Worm (Caenorhabditis elegans): Measurements from ENCODE around the gene Y9C2UA.1.

Gene Y9C2UA.1

ce11 chrII:9107095-9107769, 32.2 kb upstream of the Y9C2UA.1 start, which contains the start of gene dyrb-1:
dyrb-1 (minus strand) TSS chrII:9107145.
- no peak for TF ChIP-seq snpc-1.2 (GFP tag; IDR thresholded peaks at IDR 0.05)

ce11 chrII:9108443-9108842, 31.0 kb upstream of the Y9C2UA.1 start, which contains the start of gene dnj-23:
dnj-23 (minus strand) TSS chrII:9108600.
- no peak for TF ChIP-seq egl-43 (GFP tag; IDR thresholded peaks at IDR 0.05)
- TF ChIP-seq arid-1 (GFP tag; conservative IDR thresholded peaks at IDR 0.05) = no peak
- TF ChIP-seq aha-1 (tag) = peak; percentile 85
- no peak for TF ChIP-seq ZK337.2 (GFP tag; IDR thresholded peaks at IDR 0.05)
- TF ChIP-seq jun-1 (tag; optimal IDR thresholded peaks at IDR 0.05) = no peak
- no peak for TF ChIP-seq egl-27 (tag; optimal IDR thresholded peaks at IDR 0.05)
- no peak for TF ChIP-seq F49E8.2 (tag; optimal IDR thresholded peaks at IDR 0.05; ENCODE audit: borderline replicate concordance)
- TF ChIP-seq daf-8 (GFP tag; IDR thresholded peaks at IDR 0.05) = no peak
- no peak for TF ChIP-seq daf-19 (GFP tag; conservative IDR thresholded peaks at IDR 0.05)
- no peak for TF ChIP-seq mdl-1 (tag; optimal IDR thresholded peaks at IDR 0.05)
- TF ChIP-seq php-3 (GFP tag; IDR thresholded peaks at IDR 0.05) = no peak
- TF ChIP-seq tra-1 (GFP tag; IDR thresholded peaks at IDR 0.05) = no peak
- TF ChIP-seq T26A8.4 (GFP tag; IDR thresholded peaks at IDR 0.05) = no peak
- no peak for TF ChIP-seq cey-2 (tag; optimal IDR thresholded peaks at IDR 0.05; ENCODE audit: borderline replicate concordance, insufficient read depth)
- no peak for TF ChIP-seq nhr-111 (GFP tag; optimal IDR thresholded peaks at IDR 0.05)
- no peak for TF ChIP-seq ceh-44 (GFP tag; IDR thresholded peaks at IDR 0.05)
- no peak for TF ChIP-seq nhr-10 (tag; optimal IDR thresholded peaks at IDR 0.05)
- no peak for TF ChIP-seq tag-97 (GFP tag; IDR thresholded peaks at IDR 0.05)
- peak; percentile 58 for TF ChIP-seq lin-38 (GFP tag; IDR thresholded peaks at IDR 0.05)
- no peak for TF ChIP-seq aly-2 (tag; optimal IDR thresholded peaks at IDR 0.05)
- TF ChIP-seq D1046.2 (GFP tag; IDR thresholded peaks at IDR 0.05) = no peak
- TF ChIP-seq hlh-11 (tag; optimal IDR thresholded peaks at IDR 0.05) = no peak
- TF ChIP-seq nhr-102 (tag; optimal IDR thresholded peaks at IDR 0.05) = no peak
- no peak for TF ChIP-seq F10B5.3 (tag; optimal IDR thresholded peaks at IDR 0.05)
- TF ChIP-seq dmd-6 (GFP tag; IDR thresholded peaks at IDR 0.05) = no peak
- no peak for TF ChIP-seq ZK546.5 (tag; optimal IDR thresholded peaks at IDR 0.05)
- TF ChIP-seq ceh-82 (tag; optimal IDR thresholded peaks at IDR 0.05) = no peak
- TF ChIP-seq ceh-32 (tag; optimal IDR thresholded peaks at IDR 0.05; ENCODE audit: poor library complexity) = no peak
- peak; percentile 51 for TF ChIP-seq T20F7.1 (GFP tag; optimal IDR thresholded peaks at IDR 0.05)
- TF ChIP-seq Y48G9A.11 (GFP tag; IDR thresholded peaks at IDR 0.05) = no peak
- no peak for TF ChIP-seq pqm-1 (tag; optimal IDR thresholded peaks at IDR 0.05)
- no peak for TF ChIP-seq dmd-9 (GFP tag; IDR thresholded peaks at IDR 0.05)
- peak; percentile 49 for TF ChIP-seq hlh-30 (tag; optimal IDR thresholded peaks at IDR 0.05; ENCODE audit: insufficient read depth)
- no peak for TF ChIP-seq unc-62 (GFP tag; optimal IDR thresholded peaks at IDR 0.05 in 1 of 2)
- no peak for TF ChIP-seq unc-62 (tag; optimal IDR thresholded peaks at IDR 0.05)
- TF ChIP-seq sdz-12 (GFP tag; optimal IDR thresholded peaks at IDR 0.05) = no peak
- no peak for TF ChIP-seq skn-1 (tag; optimal IDR thresholded peaks at IDR 0.05)
- peak in 1 of 2 experiments; percentile 36 for TF ChIP-seq lsy-2 (tag; optimal IDR thresholded peaks at IDR 0.05)
- TF ChIP-seq mes-2 (tag; optimal IDR thresholded peaks at IDR 0.05; ENCODE audit: poor library complexity, severe bottlenecking) = peak; percentile 7
- TF ChIP-seq nhr-25 (tag; optimal IDR thresholded peaks at IDR 0.05; ENCODE audit: borderline replicate concordance, insufficient read depth) = no peak
- no peak for TF ChIP-seq vab-7 (GFP tag; IDR thresholded peaks at IDR 0.05)
- TF ChIP-seq dpl-1 (GFP tag; optimal IDR thresholded peaks at IDR 0.05) = peak; percentile 74
- TF ChIP-seq nhr-76 (tag; optimal IDR thresholded peaks at IDR 0.05) = no peak
